Fruit fly (Drosophila melanogaster): Measurements from ENCODE around the gene Pdha.

The Pdha gene

dm6 chrX:4684444-4684924 is 17.6 kb upstream of the Pdha start (continued):
- TF ChIP-seq pdm3 (GFP tag; optimal IDR thresholded peaks at IDR 0.05) (peak; percentile 84), Eip75B (GFP tag; optimal IDR thresholded peaks at IDR 0.05) (peak; percentile 68), ss (GFP tag; optimal IDR thresholded peaks at IDR 0.05) (peak; percentile 67 to 71), Smox (GFP tag; optimal IDR thresholded peaks at IDR 0.05) (peak; percentile 87), vri (GFP tag; optimal IDR thresholded peaks at IDR 0.05) (peak; percentile 99), Hr4 (GFP tag; optimal IDR thresholded peaks at IDR 0.05) (peak; percentile 74), CG6792 (GFP tag; optimal IDR thresholded peaks at IDR 0.05) (peak; percentile 80), CG6854 (GFP tag; optimal IDR thresholded peaks at IDR 0.05) (peak; percentile 67), acj6 (GFP tag; optimal IDR thresholded peaks at IDR 0.05) (peak; percentile 79), spab (GFP tag; optimal IDR thresholded peaks at IDR 0.05) (peak; percentile 17), fd85E (GFP tag; optimal IDR thresholded peaks at IDR 0.05) (peak; percentile 59), esn (GFP tag; optimal IDR thresholded peaks at IDR 0.05) (peak; percentile 84), achi (GFP tag; optimal IDR thresholded peaks at IDR 0.05) (peak; percentile 72), Ets21C (GFP tag; optimal IDR thresholded peaks at IDR 0.05) (peak; percentile 82), Hr39 (GFP tag; optimal IDR thresholded peaks at IDR 0.05) (peak; percentile 88), Sox14 (GFP tag; optimal IDR thresholded peaks at IDR 0.05) (peak; percentile 82)

- TF ChIP-seq dac (GFP tag; optimal IDR thresholded peaks at IDR 0.05) (peak; percentile 75), CG32006 (GFP tag; optimal IDR thresholded peaks at IDR 0.05) (peak; percentile 81), fkh (GFP tag; optimal IDR thresholded peaks at IDR 0.05) (peak; percentile 62), CG8319 (GFP tag; optimal IDR thresholded peaks at IDR 0.05) (no peak), Hr4 (GFP tag; optimal IDR thresholded peaks at IDR 0.05) (peak; percentile 36), Eip93F (GFP tag; optimal IDR thresholded peaks at IDR 0.05) (peak; percentile 2), Hr39 (GFP tag; optimal IDR thresholded peaks at IDR 0.05) (no peak), fd85E (GFP tag; optimal IDR thresholded peaks at IDR 0.05) (no peak), CG6808 (GFP tag; optimal IDR thresholded peaks at IDR 0.05) (peak; percentile 81), CG8119 (GFP tag; IDR thresholded peaks at IDR 0.05) (peak; percentile 69), CG9139 (GFP tag; optimal IDR thresholded peaks at IDR 0.05) (peak; percentile 82), net (GFP tag; optimal IDR thresholded peaks at IDR 0.05) (peak; percentile 75), salr (GFP tag; optimal IDR thresholded peaks at IDR 0.05) (peak; percentile 48 to 69), CG6792 (GFP tag; optimal IDR thresholded peaks at IDR 0.05) (no peak), CG16779 (tag; optimal IDR thresholded peaks at IDR 0.05) (peak; percentile 83), Eip75B (GFP tag; optimal IDR thresholded peaks at IDR 0.05) (peak; percentile 39), CG6854 (GFP tag; optimal IDR thresholded peaks at IDR 0.05) (peak; percentile 40), CG6163 (GFP tag; IDR thresholded peaks at IDR 0.05) (peak; percentile 90), Eip78C (GFP tag) (peak; percentile 50), CG1621 (tag; optimal IDR thresholded peaks at IDR 0.05) (peak; percentile 58), CG6276 (GFP tag; optimal IDR thresholded peaks at IDR 0.05) (peak; percentile 91), CG10669 (GFP tag; optimal IDR thresholded peaks at IDR 0.05) (peak; percentile 56), OdsH (GFP tag; optimal IDR thresholded peaks at IDR 0.05) (peak; percentile 40), Sox14 (GFP tag; optimal IDR thresholded peaks at IDR 0.05) (peak; percentile 61), ss (GFP tag; optimal IDR thresholded peaks at IDR 0.05) (peak; percentile 81 to 93), esn (GFP tag; optimal IDR thresholded peaks at IDR 0.05) (peak; percentile 11), CG31627 (GFP tag; optimal IDR thresholded peaks at IDR 0.05) (no peak), CG34406 (GFP tag; optimal IDR thresholded peaks at IDR 0.05) (peak; percentile 42), pdm3 (GFP tag; optimal IDR thresholded peaks at IDR 0.05) (peak; percentile 60), CG11902 (GFP tag; optimal IDR thresholded peaks at IDR 0.05) (no peak), CG10631 (GFP tag; optimal IDR thresholded peaks at IDR 0.05) (peak; percentile 51), CG4318 (GFP tag; optimal IDR thresholded peaks at IDR 0.05) (peak; percentile 25), Sox15 (GFP tag; optimal IDR thresholded peaks at IDR 0.05) (no peak), fd59A (GFP tag; optimal IDR thresholded peaks at IDR 0.05) (peak; percentile 52), achi (GFP tag; optimal IDR thresholded peaks at IDR 0.05) (peak; percentile 60), CG11762 (GFP tag; optimal IDR thresholded peaks at IDR 0.05; ENCODE audit: insufficient read depth) (no peak), CG7368 (GFP tag; optimal IDR thresholded peaks at IDR 0.05) (no peak), vri (GFP tag; optimal IDR thresholded peaks at IDR 0.05) (peak; percentile 87), svp (GFP tag) (peak; percentile 93), CG11294 (GFP tag; IDR thresholded peaks at IDR 0.05) (0 out of 2 replicates have a peak, but pooled peaks have one; percentile 13), lz (GFP tag; optimal IDR thresholded peaks at IDR 0.05) (peak; percentile 14), acj6 (GFP tag; optimal IDR thresholded peaks at IDR 0.05) (peak; percentile 8), dsx (GFP tag; optimal IDR thresholded peaks at IDR 0.05; ENCODE audit: poor library complexity, severe bottlenecking) (peak; percentile 65), Sox102F (GFP tag; optimal IDR thresholded peaks at IDR 0.05) (peak; percentile 53)
Measured at dm6 chrX:4686150-4686549, 15.9 kb upstream of the Pdha start.
